Fruit fly (Drosophila melanogaster) whole organism, prepupa: ENCODE measurements around the gene CG3942.

ENCODE experiments used
- CG16779 ChIP-seq: fragments of 200-800 bp; sonication (Bioruptor generic); optimal IDR thresholded peaks from 3 replicates; lab custom pipeline; 2017; ENCODE audit warnings: missing biosample characterization, mild to moderate bottlenecking, missing genetic modification characterization
- CG4318 ChIP-seq: fragments of 200-800 bp; sonication (Bioruptor generic); optimal IDR thresholded peaks from 3 replicates; lab custom pipeline; 2017; ENCODE audit warnings: missing biosample characterization, mild to moderate bottlenecking, missing genetic modification characterization
- CG6808 ChIP-seq: fragments of 200-800 bp; sonication (Bioruptor generic); optimal IDR thresholded peaks from 3 replicates; lab custom pipeline; 2017; ENCODE audit warnings: missing biosample characterization, missing genetic modification characterization, mild to moderate bottlenecking, moderate library complexity, missing genetic modification reagents
- Lpt ChIP-seq: fragments of 200-800 bp; sonication (Bioruptor generic); optimal IDR thresholded peaks from 3 replicates; lab custom pipeline; 2016; ENCODE audit warnings: missing biosample characterization, missing genetic modification characterization
- fkh ChIP-seq: fragments of 200-800 bp; sonication (Bioruptor generic); optimal IDR thresholded peaks from 3 replicates; lab custom pipeline; 2017; ENCODE audit warnings: missing biosample characterization, mild to moderate bottlenecking, missing genetic modification characterization, moderate library complexity

DNA sequence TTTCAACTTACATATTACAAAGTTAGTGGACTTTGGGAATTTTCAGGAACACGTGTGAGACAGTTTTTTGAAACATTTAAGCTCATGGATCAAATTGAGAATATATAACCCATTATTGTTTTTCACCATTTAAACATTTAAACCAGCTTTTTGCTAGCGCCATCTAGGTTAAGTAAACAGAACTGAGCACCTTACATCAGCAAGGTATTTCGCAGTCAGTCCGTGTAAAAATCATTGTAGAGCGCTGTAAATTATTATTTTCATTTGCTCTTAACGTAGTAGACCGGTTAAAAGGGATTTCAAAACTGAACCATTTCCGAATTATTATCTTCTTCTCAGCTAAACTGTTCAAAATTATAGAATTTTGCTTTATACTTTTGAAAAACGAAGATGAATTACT is 31.9 kb upstream of the CG3942 start, which contains the start of gene Rsbp15:
- TF ChIP-seq Lpt (GFP tag; lab: Kevin White, UChicago) (no peak), CG16779 (tag; lab: Kevin White, UChicago) (no peak), fkh (GFP tag; lab: Kevin White, UChicago) (no peak), CG6808 (GFP tag; lab: Kevin White, UChicago) (no peak), CG4318 (no peak)
